Fruit fly (Drosophila melanogaster): ENCODE results near the gene CG11262.

Gene CG11262

DNA sequence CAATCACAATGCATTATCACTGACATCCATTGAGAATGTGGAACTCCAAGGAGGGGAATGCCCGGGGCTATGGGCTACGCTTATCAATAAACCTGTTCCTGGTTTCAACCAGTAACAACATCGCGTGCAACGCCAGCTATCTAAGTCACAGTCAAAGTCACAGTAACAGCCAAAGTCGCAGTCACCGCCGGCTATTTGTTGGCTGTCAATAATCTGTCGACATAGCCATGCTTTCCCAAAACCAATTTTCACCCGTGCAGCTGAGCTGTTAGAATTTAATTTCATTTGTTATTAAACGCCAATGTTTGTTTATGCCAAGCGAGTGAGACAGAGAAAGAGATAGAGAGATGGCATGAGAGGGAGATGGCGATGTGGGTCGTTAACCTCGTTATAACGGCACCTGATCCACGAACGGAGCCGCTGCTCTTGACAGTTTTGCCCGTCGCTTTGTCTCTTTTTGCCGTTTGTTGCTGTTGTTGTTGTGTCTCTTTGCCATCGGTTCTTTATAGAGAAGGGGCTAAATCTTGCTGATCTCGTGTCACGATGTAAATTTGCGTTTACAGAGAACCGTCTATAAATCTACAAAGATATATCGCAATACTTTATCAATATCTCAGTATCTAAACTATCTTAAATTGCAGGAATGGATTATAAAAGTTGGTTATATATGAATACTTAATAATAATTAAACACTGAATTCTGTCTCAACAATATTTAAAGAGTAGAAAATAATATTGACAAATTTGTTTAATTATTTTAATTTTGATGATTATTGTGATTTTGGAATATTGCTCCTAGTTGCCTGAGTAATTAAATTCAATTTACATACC is 37.4 kb downstream of the CG11262 start (continued):
- TF ChIP-seq Sox14 (GFP tag; optimal IDR thresholded peaks at IDR 0.05), result no peak
- TF ChIP-seq spab (GFP tag; optimal IDR thresholded peaks at IDR 0.05), result no peak
- no peak for TF ChIP-seq CG11902 (GFP tag; optimal IDR thresholded peaks at IDR 0.05)
- peak; percentile 18 for TF ChIP-seq Lpt (GFP tag; optimal IDR thresholded peaks at IDR 0.05)
- peak; percentile 66 for TF ChIP-seq esn (GFP tag; optimal IDR thresholded peaks at IDR 0.05)
- TF ChIP-seq Hr38 (GFP tag; optimal IDR thresholded peaks at IDR 0.05), result no peak
- TF ChIP-seq CG4318 (GFP tag; optimal IDR thresholded peaks at IDR 0.05), result no peak
- no peak for TF ChIP-seq Blimp-1 (GFP tag; optimal IDR thresholded peaks at IDR 0.05)
- TF ChIP-seq ss (GFP tag; optimal IDR thresholded peaks at IDR 0.05), result peak; percentile 18 to 70
- TF ChIP-seq CG8319 (GFP tag; optimal IDR thresholded peaks at IDR 0.05), result no peak
- TF ChIP-seq CG8119 (GFP tag; IDR thresholded peaks at IDR 0.05), result no peak
- peak; percentile 33 for TF ChIP-seq CG3032 (tag; optimal IDR thresholded peaks at IDR 0.05)
- peak; percentile 86 for TF ChIP-seq fkh (GFP tag; optimal IDR thresholded peaks at IDR 0.05)
- peak; percentile 33 for TF ChIP-seq pdm3 (GFP tag; optimal IDR thresholded peaks at IDR 0.05)
- TF ChIP-seq Smox (GFP tag; optimal IDR thresholded peaks at IDR 0.05), result no peak
- TF ChIP-seq CG6163 (GFP tag; IDR thresholded peaks at IDR 0.05), result no peak
- TF ChIP-seq Eip78C (GFP tag), result peak; percentile 54
- peak; percentile 42 for TF ChIP-seq CG10631 (GFP tag; optimal IDR thresholded peaks at IDR 0.05)
- peak; percentile 39 for TF ChIP-seq Sox102F (GFP tag; optimal IDR thresholded peaks at IDR 0.05)
- TF ChIP-seq Ets21C (GFP tag; optimal IDR thresholded peaks at IDR 0.05), result no peak

DNA sequence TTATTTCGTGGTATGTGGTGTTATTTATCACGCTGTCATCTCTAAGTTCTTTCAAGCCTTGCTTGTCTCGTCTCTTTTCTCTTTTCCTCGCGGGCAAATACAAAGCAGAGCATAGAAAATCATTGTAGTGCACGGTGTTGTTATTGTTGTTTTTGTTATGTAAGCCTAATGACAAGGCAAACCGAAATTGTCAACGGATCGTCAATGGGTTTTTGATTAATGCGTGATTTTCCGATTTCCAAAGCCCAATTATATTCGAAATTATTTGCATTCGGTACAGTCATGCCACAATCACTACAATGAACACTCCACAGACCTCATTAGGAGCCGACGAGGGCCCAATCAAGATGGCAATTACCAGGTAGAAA is 38.0 kb downstream of the CG11262 start:
- no peak for TF ChIP-seq Blimp-1 (GFP tag; optimal IDR thresholded peaks at IDR 0.05)
- no peak for TF ChIP-seq CG4318 (GFP tag; optimal IDR thresholded peaks at IDR 0.05)
- TF ChIP-seq CG10631 (GFP tag; optimal IDR thresholded peaks at IDR 0.05), result peak; percentile 11
- TF ChIP-seq CG16779 (tag; optimal IDR thresholded peaks at IDR 0.05), result no peak
- no peak for TF ChIP-seq Sox102F (GFP tag; optimal IDR thresholded peaks at IDR 0.05)
- no peak for TF ChIP-seq CG1621 (tag; optimal IDR thresholded peaks at IDR 0.05)

DNA sequence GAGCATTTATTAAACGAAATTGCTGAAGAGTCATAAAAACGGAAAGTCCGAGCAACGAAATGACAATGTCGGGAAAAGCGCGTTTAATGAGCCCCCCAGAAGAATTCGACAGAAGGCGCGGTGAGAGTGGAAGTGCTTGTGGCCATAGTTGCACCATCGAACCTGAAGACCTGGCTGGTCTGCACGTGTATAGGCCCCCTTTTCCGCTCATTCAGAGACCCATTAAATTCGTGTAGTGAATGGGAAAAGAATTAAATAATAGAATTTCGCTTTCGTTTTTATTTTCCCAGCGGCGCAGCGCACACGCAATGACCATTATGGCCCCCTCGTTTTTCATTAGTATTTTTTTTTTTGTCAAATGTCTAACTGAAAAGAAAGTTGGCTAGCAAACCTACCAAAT is 38.4 kb downstream of the CG11262 start:
- TF ChIP-seq Sox14 (GFP tag; optimal IDR thresholded peaks at IDR 0.05) (no peak), CG11294 (GFP tag; IDR thresholded peaks at IDR 0.05) (no peak), salr (GFP tag; optimal IDR thresholded peaks at IDR 0.05) (no peak), Ets21C (GFP tag; optimal IDR thresholded peaks at IDR 0.05) (no peak)

DNA sequence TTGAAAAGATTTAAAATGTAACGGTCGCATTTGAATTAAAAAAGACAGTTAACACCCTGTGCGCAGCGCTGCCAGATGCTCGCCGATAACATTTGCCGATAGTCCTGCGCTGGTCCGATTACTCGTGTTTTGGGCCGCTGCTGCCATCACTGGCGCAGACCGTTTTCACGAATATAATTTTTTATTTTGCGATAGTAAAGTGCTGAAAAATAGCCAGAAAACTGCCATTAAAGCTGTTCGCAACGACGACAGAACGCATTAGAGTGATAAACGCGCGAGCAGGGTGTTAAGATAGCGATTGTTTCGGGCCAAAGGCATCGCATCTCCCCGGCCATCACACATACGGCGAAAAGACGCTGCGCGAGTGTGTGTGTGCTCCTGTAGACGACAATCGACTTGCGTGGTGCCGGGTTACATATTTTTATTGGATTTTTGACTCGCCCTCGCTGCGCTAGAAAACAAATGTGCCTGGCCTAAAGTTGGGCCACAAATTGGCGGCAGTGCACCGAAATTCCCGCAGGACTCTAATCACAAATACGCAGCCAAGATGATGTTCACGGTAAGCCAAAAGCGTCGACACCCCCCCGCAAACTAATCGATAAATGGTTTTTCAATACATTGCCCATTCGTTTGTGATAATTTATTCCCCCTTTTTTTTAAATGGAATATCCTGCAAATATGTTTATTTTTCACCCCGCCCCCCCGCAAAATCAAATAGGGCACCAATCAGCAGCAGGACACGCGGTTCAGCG is 41.9 kb downstream of the CG11262 start, which contains the start of gene Srrm1:
TSS of gene Srrm1 (plus strand) at position 116 of the 752 bp plus-strand sequence.
- TF ChIP-seq CG6163 (GFP tag; IDR thresholded peaks at IDR 0.05), result no peak
- peak; percentile 21 for TF ChIP-seq topi (GFP tag; optimal IDR thresholded peaks at IDR 0.05)
- no peak for TF ChIP-seq CG8319 (GFP tag; optimal IDR thresholded peaks at IDR 0.05)
- TF ChIP-seq dac (GFP tag; optimal IDR thresholded peaks at IDR 0.05), result no peak
- peak in 1 of 2 experiments; percentile 8 for TF ChIP-seq ss (GFP tag; optimal IDR thresholded peaks at IDR 0.05)
- no peak for TF ChIP-seq Ets96B (tag; optimal IDR thresholded peaks at IDR 0.05)
- TF ChIP-seq esn (GFP tag; optimal IDR thresholded peaks at IDR 0.05), result peak; percentile 40
- no peak for TF ChIP-seq Sox102F (GFP tag; optimal IDR thresholded peaks at IDR 0.05)
- TF ChIP-seq CG6276 (GFP tag; optimal IDR thresholded peaks at IDR 0.05), result no peak
- TF ChIP-seq lz (GFP tag; optimal IDR thresholded peaks at IDR 0.05), result peak; percentile 49
- TF ChIP-seq CG3919 (GFP tag; optimal IDR thresholded peaks at IDR 0.05), result peak; percentile 6
- TF ChIP-seq CG34406 (GFP tag; optimal IDR thresholded peaks at IDR 0.05), result no peak
- TF ChIP-seq Eip78C (GFP tag), result peak; percentile 2
- TF ChIP-seq CG15336 (GFP tag; IDR thresholded peaks at IDR 0.05), result 0 out of 2 replicates have a peak, but pooled peaks have one; percentile 13
- no peak for TF ChIP-seq achi (GFP tag; optimal IDR thresholded peaks at IDR 0.05)
- peak; percentile 69 for TF ChIP-seq svp (GFP tag)
- peak; percentile 10 for TF ChIP-seq Hr39 (GFP tag; optimal IDR thresholded peaks at IDR 0.05)
- peak; percentile 15 for TF ChIP-seq Met (GFP tag; optimal IDR thresholded peaks at IDR 0.05)
- peak; percentile 24 for TF ChIP-seq cyc (GFP tag; optimal IDR thresholded peaks at IDR 0.05)
- no peak for TF ChIP-seq CG10631 (GFP tag; optimal IDR thresholded peaks at IDR 0.05)
- TF ChIP-seq CG31627 (GFP tag; optimal IDR thresholded peaks at IDR 0.05), result peak; percentile 40
